Worm (Caenorhabditis elegans) whole organism, young adult: Measurements from ENCODE around the gene F54H12.5.
A peak's percentile ranks its signal among the peaks of the same experiment; 100 is the strongest.

Source experiments
- B0019.2 ChIP-seq: fragments of 200-800 bp; sonication (Bioruptor generic); conservative IDR thresholded peaks from 2 replicates; pipeline ENCODE4 v1.3.6; 2022; ENCODE audit warnings: missing genetic modification reagents, missing genetic modification characterization, missing compliant biosample characterization
- C17E4.6 ChIP-seq: fragments of 200-800 bp; sonication (Bioruptor generic); IDR thresholded peaks from 2 replicates; pipeline ENCODE4 v1.3.6; 2022; ENCODE audit warnings: missing genetic modification reagents, missing genetic modification characterization, missing compliant biosample characterization
- F10E7.11 ChIP-seq: sonication (generic microtip); optimal IDR thresholded peaks from 2 replicates; lab custom pipeline; 2017; ENCODE audit warnings: mild to moderate bottlenecking, missing genetic modification characterization, moderate library complexity, missing compliant biosample characterization
- F22D6.2 ChIP-seq: sonication (generic microtip); optimal IDR thresholded peaks from 2 replicates; lab custom pipeline; 2016; ENCODE audit warnings: mild to moderate bottlenecking, missing genetic modification characterization, missing compliant biosample characterization
- F57A8.1 ChIP-seq: fragments of 200-800 bp; sonication (Bioruptor generic); optimal IDR thresholded peaks from 2 replicates; lab custom pipeline; 2018; ENCODE audit warnings: mild to moderate bottlenecking, missing genetic modification characterization, moderate library complexity, missing compliant biosample characterization
- K11D2.4 ChIP-seq: fragments of 200-800 bp; sonication (Bioruptor generic); IDR thresholded peaks from 2 replicates; pipeline ENCODE4 v1.3.6; 2022; ENCODE audit warnings: missing genetic modification reagents, missing genetic modification characterization, missing compliant biosample characterization
- ZK185.1 ChIP-seq: sonication (generic microtip); optimal IDR thresholded peaks from 2 replicates; lab custom pipeline; 2016; ENCODE audit warnings: mild to moderate bottlenecking, missing genetic modification characterization, missing compliant biosample characterization; ENCODE audit not compliant: poor library complexity, severe bottlenecking
- akir-1 ChIP-seq: fragments of 200-800 bp; sonication (Bioruptor generic); optimal IDR thresholded peaks from 2 replicates; lab custom pipeline; 2018; ENCODE audit warnings: mild to moderate bottlenecking, missing genetic modification characterization, moderate library complexity, missing compliant biosample characterization
- aptf-2 ChIP-seq: fragments of 200-800 bp; sonication (Bioruptor generic); conservative IDR thresholded peaks from 2 replicates; pipeline ENCODE4 v1.3.6; 2022; ENCODE audit warnings: missing genetic modification reagents, missing genetic modification characterization, missing compliant biosample characterization
- cebp-1 ChIP-seq, 2 experiments: fragments of 200-800 bp in 1 of 2; sonication (Bioruptor generic) in 1 of 2; sonication (generic microtip) in 1 of 2; IDR thresholded peaks in 1 of 2; optimal IDR thresholded peaks in 1 of 2; 2 replicates each; pipeline versions ENCODE4 v1.3.6 to Lab custom; 2017 to 2022; ENCODE audit warnings: missing compliant biosample characterization in 2 of 2, missing genetic modification characterization in 2 of 2, mild to moderate bottlenecking in 1 of 2, missing genetic modification reagents in 1 of 2, moderate library complexity in 1 of 2
- cebp-2 ChIP-seq: fragments of 200-800 bp; sonication (Bioruptor generic); IDR thresholded peaks from 2 replicates; pipeline ENCODE4 v1.3.6; 2022; ENCODE audit warnings: missing genetic modification characterization, missing compliant biosample characterization
- ceh-27 ChIP-seq: fragments of 200-800 bp; sonication (Bioruptor generic); optimal IDR thresholded peaks from 2 replicates; lab custom pipeline; 2018; ENCODE audit warnings: mild to moderate bottlenecking, missing genetic modification characterization, moderate library complexity, missing compliant biosample characterization
- ceh-58 ChIP-seq: fragments of 200-800 bp; sonication (Bioruptor generic); IDR thresholded peaks from 2 replicates; pipeline ENCODE4 v1.3.6; 2022; ENCODE audit warnings: missing genetic modification characterization, missing compliant biosample characterization
- die-1 ChIP-seq: sonication (generic microtip); optimal IDR thresholded peaks from 2 replicates; lab custom pipeline; 2016; ENCODE audit warnings: missing genotype, mild to moderate bottlenecking, missing genetic modification characterization, missing compliant biosample characterization
- dox-1 ChIP-seq: fragments of 200-800 bp; sonication (Bioruptor generic); IDR thresholded peaks from 2 replicates; pipeline ENCODE4 v1.3.6; 2022; ENCODE audit warnings: missing genetic modification reagents, missing genetic modification characterization, missing compliant biosample characterization
- dpff-1 ChIP-seq: sonication (generic microtip); optimal IDR thresholded peaks from 2 replicates; lab custom pipeline; 2017; ENCODE audit warnings: mild to moderate bottlenecking, missing genetic modification characterization, missing compliant biosample characterization
- efl-1 ChIP-seq: fragments of 150-350 bp; optimal IDR thresholded peaks from 2 replicates; lab custom pipeline; 2014; ENCODE audit warnings: missing biosample characterization, missing genetic modification reagents, missing genetic modification characterization
- egl-18 ChIP-seq: fragments of 200-800 bp; sonication (Bioruptor generic); IDR thresholded peaks from 2 replicates; pipeline ENCODE4 v1.3.6; 2022; ENCODE audit warnings: missing genetic modification reagents, missing genetic modification characterization, missing compliant biosample characterization
- egl-44 ChIP-seq: fragments of 200-800 bp; sonication (Bioruptor generic); IDR thresholded peaks from 2 replicates; pipeline ENCODE4 v1.3.6; 2022; ENCODE audit warnings: missing genetic modification reagents, missing genetic modification characterization, missing compliant biosample characterization
- egrh-3 ChIP-seq: fragments of 200-800 bp; sonication (Bioruptor generic); IDR thresholded peaks from 2 replicates; pipeline ENCODE4 v1.3.6; 2022; ENCODE audit warnings: missing genetic modification reagents, missing genetic modification characterization, missing compliant biosample characterization
- ets-4 ChIP-seq: fragments of 200-800 bp; sonication (Bioruptor generic); optimal IDR thresholded peaks from 2 replicates; lab custom pipeline; 2018; ENCODE audit warnings: mild to moderate bottlenecking, missing genetic modification characterization, missing compliant biosample characterization
- hmg-20 ChIP-seq: fragments of 200-800 bp; sonication (Bioruptor generic); IDR thresholded peaks from 2 replicates; pipeline ENCODE4 v1.3.6; 2022; ENCODE audit warnings: missing genetic modification reagents, missing genetic modification characterization, missing compliant biosample characterization
- hrde-1 ChIP-seq: sonication (generic microtip); optimal IDR thresholded peaks from 2 replicates; lab custom pipeline; 2016; ENCODE audit warnings: missing genetic modification characterization, mild to moderate bottlenecking, missing compliant biosample characterization, moderate library complexity, missing genotype, missing genetic modification reagents, borderline replicate concordance
- lin-35 ChIP-seq, 3 experiments: fragments of 150-350 bp in 2 of 3; sonication (generic microtip) in 1 of 3; optimal IDR thresholded peaks; 2 replicates each; lab custom pipeline; 2014 to 2018; ENCODE audit warnings: missing biosample characterization in 3 of 3, missing genetic modification characterization in 3 of 3, missing genetic modification reagents in 3 of 3
- madf-10 ChIP-seq: sonication (generic microtip); optimal IDR thresholded peaks from 2 replicates; lab custom pipeline; 2016; ENCODE audit warnings: mild to moderate bottlenecking, missing genetic modification characterization, missing compliant biosample characterization
- madf-6 ChIP-seq: fragments of 200-800 bp; sonication (Bioruptor generic); IDR thresholded peaks from 2 replicates; pipeline ENCODE4 v1.3.6; 2022; ENCODE audit warnings: missing genetic modification reagents, missing genetic modification characterization, missing compliant biosample characterization
- mes-4 ChIP-seq: sonication (generic microtip); optimal IDR thresholded peaks from 2 replicates; lab custom pipeline; 2016; ENCODE audit warnings: missing genotype, missing genetic modification characterization, missing compliant biosample characterization
- repo-1 ChIP-seq: sonication (generic microtip); optimal IDR thresholded peaks from 2 replicates; lab custom pipeline; 2017; ENCODE audit warnings: mild to moderate bottlenecking, missing genetic modification characterization, missing compliant biosample characterization
- sea-2 ChIP-seq: fragments of 200-800 bp; sonication (Bioruptor generic); IDR thresholded peaks from 2 replicates; pipeline ENCODE4 v1.3.6; 2022; ENCODE audit warnings: missing genetic modification characterization, missing compliant biosample characterization
- snpc-4 ChIP-seq, 5 experiments: fragments of 150-350 bp in 1 of 5; sonication (generic microtip) in 4 of 5; optimal IDR thresholded peaks; 2 replicates each; lab custom pipeline; 2014 to 2018; ENCODE audit warnings: missing genetic modification characterization in 5 of 5, missing biosample characterization in 3 of 5, antibody characterized with exemption in 2 of 5, mild to moderate bottlenecking in 2 of 5, missing compliant biosample characterization in 2 of 5, missing genotype in 2 of 5, moderate library complexity in 2 of 5, missing genetic modification reagents in 1 of 5
- tbp1 ChIP-seq: fragments of 200-800 bp; sonication (Bioruptor generic); optimal IDR thresholded peaks from 2 replicates; lab custom pipeline; 2018; ENCODE audit warnings: mild to moderate bottlenecking, missing genetic modification characterization, missing compliant biosample characterization
- tlf-1 ChIP-seq: fragments of 200-800 bp; sonication (Bioruptor generic); optimal IDR thresholded peaks from 2 replicates; lab custom pipeline; 2018; ENCODE audit warnings: mild to moderate bottlenecking, missing genetic modification characterization, missing compliant biosample characterization
- unc-130 ChIP-seq: sonication (generic microtip); optimal IDR thresholded peaks from 2 replicates; lab custom pipeline; 2016; ENCODE audit warnings: missing genetic modification reagents, missing genetic modification characterization, missing compliant biosample characterization
- zfh-2 ChIP-seq: fragments of 200-800 bp; sonication (Bioruptor generic); conservative IDR thresholded peaks from 2 replicates; pipeline ENCODE4 v1.3.6; 2022; ENCODE audit warnings: missing genetic modification reagents, missing genetic modification characterization, missing compliant biosample characterization

F54H12.5 gene

DNA sequence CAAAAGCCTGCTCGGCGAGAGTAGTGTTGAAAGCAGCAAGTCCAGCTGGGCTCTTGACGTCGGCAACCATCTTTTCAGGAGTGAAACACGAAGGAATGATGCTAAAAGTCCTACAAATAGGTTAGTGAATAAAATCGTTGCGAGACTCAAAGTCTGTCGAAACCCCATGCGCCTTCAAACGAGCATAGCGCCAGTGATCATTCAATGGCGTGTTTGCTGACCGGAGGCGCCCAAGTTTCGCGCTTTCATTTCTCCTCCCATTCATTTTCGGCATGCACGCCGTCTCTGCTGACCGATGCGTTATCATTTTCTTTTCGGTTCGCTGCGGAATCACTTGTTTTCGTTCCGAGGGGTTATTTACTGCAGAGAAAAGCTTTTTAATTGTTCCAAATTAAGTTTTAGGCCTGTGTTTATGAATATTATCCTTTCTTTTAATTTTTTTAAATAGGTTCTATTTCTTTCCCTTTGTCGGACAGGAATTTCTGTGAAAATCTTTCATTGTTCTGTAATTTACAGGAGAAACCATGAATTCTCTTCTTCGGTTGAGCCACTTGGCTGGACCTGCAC lies 1.3 kb upstream of the F54H12.5 start, which contains the start of the genes eef-1B.1 and aco-2 (continued):
- TF ChIP-seq repo-1 (tag; lab: Kevin White, UChicago) (peak; percentile 41), K11D2.4 (peak; percentile 84), egrh-3 (GFP tag; lab: Robert Waterston, UW) (no peak), egl-44 (GFP tag; lab: Robert Waterston, UW) (peak; percentile 87), mes-4 (tag; lab: Kevin White, UChicago) (no peak), lin-35 (GFP tag; optimal IDR thresholded peaks at IDR 0.05; lab: Kevin White, UChicago) (peak in 2 of 3 experiments; percentile 3 to 89), dpff-1 (tag; lab: Kevin White, UChicago) (no peak), ceh-58 (GFP tag; lab: Robert Waterston, UW) (no peak), akir-1 (GFP tag; lab: Kevin White, UChicago) (no peak), madf-6 (GFP tag; lab: Robert Waterston, UW) (peak; percentile 84), F10E7.11 (tag; lab: Kevin White, UChicago) (no peak), cebp-1 (GFP tag; IDR thresholded peaks at IDR 0.05; lab: Robert Waterston, UW) (peak; percentile 53; the same call in 1 of the 2 replicates), cebp-1 (tag; optimal IDR thresholded peaks at IDR 0.05; lab: Kevin White, UChicago) (peak; percentile 87), zfh-2 (GFP tag; lab: Robert Waterston, UW) (peak; percentile 89), efl-1 (GFP tag; lab: Kevin White, UChicago) (peak; percentile 53), sea-2 (GFP tag; lab: Robert Waterston, UW) (no peak), dox-1 (GFP tag; lab: Robert Waterston, UW) (peak; percentile 88), snpc-4 (GFP tag; optimal IDR thresholded peaks at IDR 0.05; lab: Kevin White, UChicago) (no peak), snpc-4 (tag; optimal IDR thresholded peaks at IDR 0.05; lab: Kevin White, UChicago) (peak; percentile 2 to 63 (median 54)), F57A8.1 (no peak), F22D6.2 (no peak), unc-130 (GFP tag; lab: Kevin White, UChicago) (peak; percentile 33), C17E4.6 (GFP tag; lab: Robert Waterston, UW) (no peak), B0019.2 (GFP tag; lab: Robert Waterston, UW) (no peak), ceh-27 (GFP tag; lab: Kevin White, UChicago) (peak; percentile 77), ZK185.1 (tag; lab: Kevin White, UChicago) (peak; percentile 93), cebp-2 (no peak), tbp1 (peak; percentile 70), madf-10 (tag; lab: Kevin White, UChicago) (peak; percentile 52)

DNA sequence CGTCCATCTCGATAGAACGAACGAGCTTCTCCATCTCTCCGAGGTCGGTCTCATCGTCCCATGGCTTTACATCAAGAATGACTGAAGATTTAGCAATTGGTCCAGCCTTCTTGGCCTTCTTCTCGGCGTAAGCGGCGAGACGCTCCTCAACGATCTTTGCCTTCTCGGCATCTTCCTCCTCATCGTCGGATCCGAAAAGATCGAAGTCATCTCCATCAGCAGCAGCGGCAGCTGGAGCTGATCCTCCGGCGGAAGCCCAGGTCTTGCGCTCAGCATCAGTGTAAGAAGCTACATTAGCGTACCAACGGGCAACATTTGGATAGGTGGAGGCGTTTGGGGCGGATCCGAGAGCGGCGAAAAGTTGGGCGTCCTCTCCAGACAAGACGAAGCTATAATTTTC lies 726 bp upstream of the F54H12.5 start:
- no peak for TF ChIP-seq die-1 (tag; lab: Kevin White, UChicago)
- TF ChIP-seq egrh-3 (GFP tag; lab: Robert Waterston, UW) = peak; percentile 22; the same call in 1 of the 2 replicates
- no peak for TF ChIP-seq hrde-1
- no peak for TF ChIP-seq aptf-2 (GFP tag; lab: Robert Waterston, UW)

ce11 chrIII:7969121-7969520 lies 2.8 kb downstream of the F54H12.5 start, which contains the start of the genes F54H12.8 and F54H12.7:
Gene F54H12.8 (minus strand): TSS chrIII:7969221.
Gene F54H12.7 (plus strand): TSS chrIII:7969349.
- TF ChIP-seq egl-18 (no peak), hmg-20 (GFP tag; lab: Robert Waterston, UW) (no peak), ets-4 (GFP tag; lab: Kevin White, UChicago) (no peak), akir-1 (GFP tag; lab: Kevin White, UChicago) (no peak), tlf-1 (no peak)
